Fruit fly (Drosophila melanogaster): ENCODE measurements around the gene CarT.

The CarT gene

dm6 chr2L:20716712-20717111 lies 13.4 kb downstream of the CarT start:
- no peak for TF ChIP-seq psq (optimal IDR thresholded peaks at IDR 0.05)
- TF ChIP-seq CG8478 (optimal IDR thresholded peaks at IDR 0.05) = no peak
- TF ChIP-seq usp (GFP tag; optimal IDR thresholded peaks at IDR 0.05) = no peak
- TF ChIP-seq Dll (optimal IDR thresholded peaks at IDR 0.05) = no peak
- no peak for TF ChIP-seq EcR (GFP tag; optimal IDR thresholded peaks at IDR 0.05)
- TF ChIP-seq pan (optimal IDR thresholded peaks at IDR 0.05) = no peak

DNA sequence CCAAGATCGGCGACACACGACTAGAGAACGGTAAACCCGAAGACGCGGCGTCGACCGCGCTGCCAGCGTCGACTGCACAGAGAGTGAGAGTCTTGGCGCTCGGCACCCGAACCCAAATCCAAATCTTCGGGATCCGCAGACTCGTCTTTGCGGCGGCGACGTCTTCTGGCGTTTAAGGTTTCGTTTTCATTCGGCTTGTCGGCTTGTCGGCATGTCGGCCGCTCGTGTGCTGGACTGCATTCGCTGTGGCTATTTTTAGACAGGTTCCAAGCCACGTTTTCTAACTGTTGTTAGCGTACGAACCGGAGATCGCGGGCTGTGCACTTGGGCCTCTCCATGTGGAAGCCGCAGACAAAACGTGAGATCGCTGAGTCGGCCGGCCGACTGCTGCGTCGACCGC lies 14.0 kb downstream of the CarT start:
- no peak for TF ChIP-seq Dll (optimal IDR thresholded peaks at IDR 0.05)

- no peak for TF ChIP-seq CG8478 (optimal IDR thresholded peaks at IDR 0.05)
- TF ChIP-seq usp (GFP tag; optimal IDR thresholded peaks at IDR 0.05) = no peak
- peak; percentile 85 for TF ChIP-seq Dll (optimal IDR thresholded peaks at IDR 0.05)
- TF ChIP-seq psq (optimal IDR thresholded peaks at IDR 0.05) = no peak
- TF ChIP-seq EcR (GFP tag; optimal IDR thresholded peaks at IDR 0.05) = no peak
- no peak for TF ChIP-seq pan (optimal IDR thresholded peaks at IDR 0.05)
These were observed 15.3 kb downstream of the CarT start, which contains the start of gene Hr38 for dm6 chr2L:20714468-20715404. Gene Hr38, minus strand, starts transcription at chr2L:20714588.

- no peak for TF ChIP-seq psq (optimal IDR thresholded peaks at IDR 0.05)
- no peak for TF ChIP-seq pan (optimal IDR thresholded peaks at IDR 0.05)
These were observed 24.2 kb downstream of the CarT start for dm6 chr2L:20705869-20706368.

DNA sequence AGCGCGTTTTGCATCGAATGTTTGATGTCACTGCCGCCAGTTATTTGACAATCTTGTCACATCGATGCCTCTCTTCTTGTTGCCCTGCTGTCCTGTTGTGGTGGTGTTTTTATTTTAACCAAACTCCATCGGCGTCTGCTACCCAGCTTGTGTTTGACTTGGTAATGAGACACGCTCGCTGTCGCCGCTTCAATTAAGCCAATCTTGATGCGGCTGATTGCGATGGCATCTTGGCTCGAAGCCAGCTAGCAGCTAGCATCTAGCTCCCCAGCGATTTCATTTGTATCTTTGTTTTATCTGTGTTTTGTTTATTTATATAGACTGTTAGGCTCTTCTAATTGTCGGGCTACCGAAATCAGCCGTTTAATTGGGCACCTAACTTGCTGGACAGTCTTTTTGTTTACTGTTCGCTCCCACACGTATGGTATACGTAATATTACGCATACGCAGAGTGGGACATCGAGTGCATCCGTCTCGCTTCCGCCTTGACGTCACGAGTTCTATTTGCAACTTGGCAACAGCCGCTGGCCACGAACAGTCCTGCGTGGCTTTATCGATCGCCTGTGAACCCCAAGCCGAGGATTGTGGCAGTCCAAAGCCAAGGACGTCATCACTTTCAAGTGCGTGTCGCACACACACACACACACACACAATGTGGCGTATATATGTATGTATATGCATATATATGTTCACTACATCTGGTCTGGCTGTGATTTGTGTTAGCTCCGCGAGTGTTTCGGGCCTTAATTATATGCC lies 25.4 kb downstream of the CarT start:
- TF ChIP-seq usp (GFP tag; optimal IDR thresholded peaks at IDR 0.05) (no peak), CG8478 (optimal IDR thresholded peaks at IDR 0.05) (no peak), EcR (GFP tag; optimal IDR thresholded peaks at IDR 0.05) (no peak), psq (optimal IDR thresholded peaks at IDR 0.05) (no peak), pan (optimal IDR thresholded peaks at IDR 0.05) (no peak), Dll (optimal IDR thresholded peaks at IDR 0.05) (no peak)

- no peak for TF ChIP-seq pan (optimal IDR thresholded peaks at IDR 0.05)
- no peak for TF ChIP-seq psq (optimal IDR thresholded peaks at IDR 0.05)
- TF ChIP-seq EcR (GFP tag; optimal IDR thresholded peaks at IDR 0.05) = no peak
- no peak for TF ChIP-seq CG8478 (optimal IDR thresholded peaks at IDR 0.05)
- no peak for TF ChIP-seq Dll (optimal IDR thresholded peaks at IDR 0.05)
- TF ChIP-seq usp (GFP tag; optimal IDR thresholded peaks at IDR 0.05) = no peak
These were observed 29.4 kb downstream of the CarT start for dm6 chr2L:20700534-20701239.

dm6 chr2L:20695066-20695465 lies 35.0 kb downstream of the CarT start:
- no peak for TF ChIP-seq psq (optimal IDR thresholded peaks at IDR 0.05)
- no peak for TF ChIP-seq EcR (GFP tag; optimal IDR thresholded peaks at IDR 0.05)
- no peak for TF ChIP-seq CG8478 (optimal IDR thresholded peaks at IDR 0.05)
- no peak for TF ChIP-seq usp (GFP tag; optimal IDR thresholded peaks at IDR 0.05)
- no peak for TF ChIP-seq Dll (optimal IDR thresholded peaks at IDR 0.05)
- TF ChIP-seq pan (optimal IDR thresholded peaks at IDR 0.05) = no peak

DNA sequence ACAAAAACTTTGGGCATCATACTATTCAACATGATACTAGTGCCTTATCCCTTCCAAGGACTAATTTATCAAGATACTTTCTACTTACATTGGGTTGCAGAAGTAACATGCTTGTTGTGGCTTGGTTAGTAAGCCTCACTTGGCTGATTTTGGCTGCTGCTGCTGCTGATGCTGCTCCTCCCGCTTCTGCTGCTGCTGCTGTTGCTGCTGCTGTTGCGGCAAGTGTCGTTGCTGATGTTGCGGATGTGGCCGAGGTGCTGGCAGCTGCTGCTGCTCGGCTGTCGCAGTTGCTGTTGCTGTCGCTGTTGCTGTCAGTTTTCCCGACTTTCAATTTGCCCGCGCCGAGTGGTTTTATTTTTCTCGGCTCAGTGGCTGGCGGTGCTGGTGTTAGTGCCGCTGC lies 40.0 kb downstream of the CarT start:
- TF ChIP-seq EcR (GFP tag; optimal IDR thresholded peaks at IDR 0.05) = no peak
- TF ChIP-seq CG8478 (optimal IDR thresholded peaks at IDR 0.05) = no peak
- no peak for TF ChIP-seq pan (optimal IDR thresholded peaks at IDR 0.05)

DNA sequence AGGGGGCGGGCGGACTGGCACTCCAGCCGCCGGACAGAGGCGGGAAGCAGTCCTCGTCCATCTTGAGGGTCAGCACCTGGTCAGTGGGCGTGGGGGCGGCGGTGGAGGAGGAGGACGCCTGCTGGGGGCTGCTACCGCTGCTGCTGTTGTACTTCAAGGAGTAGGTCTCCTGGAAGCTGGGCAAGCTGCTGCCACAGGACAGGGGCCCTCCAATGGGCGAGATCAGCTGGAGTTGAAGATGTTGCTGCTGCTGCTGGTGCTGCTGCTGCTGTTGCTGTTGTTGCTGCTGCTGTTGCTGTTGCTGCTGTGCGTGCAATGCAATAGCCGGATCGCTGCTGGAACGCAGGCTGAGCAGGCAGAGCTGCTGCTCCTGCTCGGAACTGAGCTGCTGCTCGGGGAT lies 41.4 kb downstream of the CarT start:
- TF ChIP-seq usp (GFP tag; optimal IDR thresholded peaks at IDR 0.05) (no peak), EcR (GFP tag; optimal IDR thresholded peaks at IDR 0.05) (no peak), psq (optimal IDR thresholded peaks at IDR 0.05) (no peak), CG8478 (optimal IDR thresholded peaks at IDR 0.05) (no peak), pan (optimal IDR thresholded peaks at IDR 0.05) (no peak), Dll (optimal IDR thresholded peaks at IDR 0.05) (no peak)

DNA sequence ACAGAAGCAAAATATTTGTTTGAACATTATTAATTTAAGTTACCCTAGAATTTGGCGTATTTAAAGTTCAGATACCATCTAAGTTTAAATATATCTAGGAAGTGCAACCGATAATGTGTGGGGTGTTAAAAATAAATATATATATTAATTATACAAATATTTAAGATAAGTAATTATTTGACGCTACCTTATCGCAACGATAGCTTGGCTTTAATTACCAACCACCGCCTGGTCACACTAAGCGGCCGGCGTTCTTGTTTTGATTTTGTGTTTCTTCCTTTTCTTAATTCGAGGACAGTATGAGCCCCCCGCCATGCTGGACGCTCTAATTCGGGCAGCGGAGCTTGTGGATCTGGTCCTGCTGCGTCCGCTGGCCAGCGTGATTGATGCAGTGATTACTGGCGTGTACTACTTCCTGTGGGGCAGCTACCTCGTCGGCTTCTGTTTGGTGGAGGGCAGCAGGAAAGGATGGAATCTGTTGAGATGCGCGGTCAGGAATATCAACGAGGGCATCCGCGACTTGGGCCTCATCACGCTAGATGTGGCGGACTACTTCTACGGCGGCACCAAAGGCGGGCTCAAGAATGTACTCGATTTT lies 47.8 kb downstream of the CarT start, which contains the start of gene CG2617:
Gene CG2617 (plus strand): TSS at position 233 of the 598 bp plus-strand sequence.
- no peak for TF ChIP-seq Dll (optimal IDR thresholded peaks at IDR 0.05)
- TF ChIP-seq psq (optimal IDR thresholded peaks at IDR 0.05) = no peak
- TF ChIP-seq EcR (GFP tag; optimal IDR thresholded peaks at IDR 0.05) = no peak
- TF ChIP-seq pan (optimal IDR thresholded peaks at IDR 0.05) = no peak
- TF ChIP-seq CG8478 (optimal IDR thresholded peaks at IDR 0.05) = no peak
- no peak for TF ChIP-seq usp (GFP tag; optimal IDR thresholded peaks at IDR 0.05)

DNA sequence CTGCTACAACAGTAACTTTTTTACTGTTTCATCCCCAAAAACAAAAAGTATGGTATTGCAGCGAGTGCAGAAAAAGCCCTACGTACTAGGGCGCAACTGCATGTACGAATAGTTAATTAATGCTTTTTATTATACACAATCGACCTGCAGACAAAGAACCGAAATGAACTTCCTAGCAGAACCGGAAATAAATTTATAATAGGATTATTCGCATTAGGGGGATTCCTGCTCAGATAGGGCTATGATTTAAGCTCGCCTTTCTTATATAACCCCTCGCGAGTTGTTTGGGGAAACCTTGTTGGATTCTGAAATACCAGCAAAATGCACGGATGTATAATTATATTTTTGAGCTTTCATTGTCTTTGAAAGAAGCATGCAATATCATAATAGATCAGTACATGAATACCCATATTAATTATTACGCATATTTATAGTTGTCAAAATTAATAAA lies 48.4 kb downstream of the CarT start, which contains the start of gene Cen:
Gene Cen (minus strand): TSS at position 199 of the 451 bp plus-strand sequence.
- TF ChIP-seq EcR (GFP tag; optimal IDR thresholded peaks at IDR 0.05) (no peak), usp (GFP tag; optimal IDR thresholded peaks at IDR 0.05) (no peak), pan (optimal IDR thresholded peaks at IDR 0.05) (no peak)
